Worm (Caenorhabditis elegans) whole organism, L2 larva: ENCODE measurements around the gene sra-2.

ENCODE experiments used
- C34F6.9 ChIP-seq: fragments of 150-350 bp; optimal IDR thresholded peaks from 2 replicates; lab custom pipeline; 2014; ENCODE audit warnings: missing biosample characterization, missing genetic modification characterization
- F13H6.1 ChIP-seq: sonication (generic microtip); optimal IDR thresholded peaks from 2 replicates; lab custom pipeline; 2016; ENCODE audit warnings: missing genetic modification characterization, missing compliant biosample characterization
- R02D3.7 ChIP-seq: fragments of 150-350 bp; optimal IDR thresholded peaks from 2 replicates; lab custom pipeline; 2014; ENCODE audit warnings: missing biosample characterization, missing genetic modification characterization
- Y55F3AM.14 ChIP-seq: fragments of 200-800 bp; sonication (Bioruptor generic); optimal IDR thresholded peaks from 2 replicates; lab custom pipeline; 2018; ENCODE audit warnings: mild to moderate bottlenecking, missing genetic modification characterization, missing compliant biosample characterization
- alr-1 ChIP-seq: fragments of 150-350 bp; optimal IDR thresholded peaks from 2 replicates; lab custom pipeline; 2014; ENCODE audit warnings: missing biosample characterization, missing genetic modification characterization
- ama-1 ChIP-seq: fragments of 150-350 bp; optimal IDR thresholded peaks from 2 replicates; lab custom pipeline; 2018; ENCODE audit warnings: inconsistent platforms
- blmp-1 ChIP-seq: sonication (generic microtip); optimal IDR thresholded peaks from 2 replicates; lab custom pipeline; 2017; ENCODE audit warnings: missing genetic modification characterization, mild to moderate bottlenecking, missing compliant biosample characterization, antibody characterized with exemption, moderate library complexity; ENCODE audit not compliant: insufficient read depth
- ceh-16 ChIP-seq: fragments of 150-350 bp; optimal IDR thresholded peaks from 2 replicates; lab custom pipeline; 2014; ENCODE audit warnings: missing biosample characterization, missing genetic modification characterization
- crh-2 ChIP-seq: sonication (generic microtip); optimal IDR thresholded peaks from 2 replicates; lab custom pipeline; 2017; ENCODE audit warnings: missing biosample characterization, missing genetic modification characterization
- dmd-4 ChIP-seq: sonication (generic microtip); optimal IDR thresholded peaks from 2 replicates; lab custom pipeline; 2017; ENCODE audit warnings: missing biosample characterization, missing genetic modification characterization
- elt-1 ChIP-seq: fragments of 150-350 bp; optimal IDR thresholded peaks from 2 replicates; lab custom pipeline; 2014; ENCODE audit warnings: missing biosample characterization, missing genetic modification characterization
- elt-3 ChIP-seq: sonication (generic microtip); optimal IDR thresholded peaks from 2 replicates; lab custom pipeline; 2017; ENCODE audit warnings: missing biosample characterization, missing genetic modification characterization
- fos-1 ChIP-seq: fragments of 150-350 bp; optimal IDR thresholded peaks from 2 replicates; lab custom pipeline; 2014; ENCODE audit warnings: missing biosample characterization, missing genetic modification characterization
- gmeb-1 ChIP-seq: fragments of 150-350 bp; optimal IDR thresholded peaks from 2 replicates; lab custom pipeline; 2014; ENCODE audit warnings: missing biosample characterization, missing genetic modification characterization
- lin-11 ChIP-seq: fragments of 150-350 bp; sonication (generic microtip); optimal IDR thresholded peaks from 2 replicates; lab custom pipeline; 2014; ENCODE audit warnings: missing biosample characterization, missing genetic modification characterization, inconsistent platforms, mixed read lengths
- lin-13 ChIP-seq: fragments of 150-350 bp; optimal IDR thresholded peaks from 2 replicates; lab custom pipeline; 2014; ENCODE audit warnings: missing biosample characterization, missing genetic modification reagents, missing genetic modification characterization
- lin-39 ChIP-seq: fragments of 150-350 bp; optimal IDR thresholded peaks from 2 replicates; lab custom pipeline; 2014; ENCODE audit warnings: missing biosample characterization, missing genetic modification reagents, missing genetic modification characterization
- mab-5 ChIP-seq: fragments of 150-350 bp; optimal IDR thresholded peaks from 2 replicates; lab custom pipeline; 2014; ENCODE audit warnings: missing biosample characterization, missing genetic modification characterization
- mbf-1 ChIP-seq: sonication (generic microtip); optimal IDR thresholded peaks from 2 replicates; lab custom pipeline; 2017; ENCODE audit warnings: missing biosample characterization, missing genetic modification characterization
- mdl-1 ChIP-seq, 2 experiments: fragments of 150-350 bp in 1 of 2; sonication (generic microtip) in 1 of 2; optimal IDR thresholded peaks; 2 replicates each; lab custom pipeline; 2017; ENCODE audit warnings: missing biosample characterization in 2 of 2, missing genetic modification characterization in 2 of 2
- nhr-11 ChIP-seq: fragments of 150-350 bp; optimal IDR thresholded peaks from 2 replicates; lab custom pipeline; 2014; ENCODE audit warnings: missing biosample characterization, missing genetic modification characterization
- nhr-12 ChIP-seq: fragments of 150-350 bp; optimal IDR thresholded peaks from 2 replicates; lab custom pipeline; 2014; ENCODE audit warnings: missing biosample characterization, missing genetic modification characterization
- nhr-129 ChIP-seq: fragments of 150-350 bp; optimal IDR thresholded peaks from 2 replicates; lab custom pipeline; 2014; ENCODE audit warnings: missing biosample characterization, missing genetic modification characterization
- nhr-21 ChIP-seq: fragments of 150-350 bp; optimal IDR thresholded peaks from 2 replicates; lab custom pipeline; 2014; ENCODE audit warnings: missing biosample characterization, missing genetic modification characterization
- nhr-23 ChIP-seq: fragments of 150-350 bp; optimal IDR thresholded peaks from 2 replicates; lab custom pipeline; 2014; ENCODE audit warnings: missing biosample characterization, missing genetic modification reagents, missing genetic modification characterization
- nhr-237 ChIP-seq: fragments of 150-350 bp; optimal IDR thresholded peaks from 2 replicates; lab custom pipeline; 2014; ENCODE audit warnings: missing biosample characterization, missing genetic modification characterization
- nhr-25 ChIP-seq: fragments of 150-350 bp; sonication (generic microtip); optimal IDR thresholded peaks from 3 replicates; lab custom pipeline; 2014; ENCODE audit warnings: missing biosample characterization, missing genetic modification characterization
- nhr-6 ChIP-seq: fragments of 150-350 bp; optimal IDR thresholded peaks from 2 replicates; lab custom pipeline; 2014; ENCODE audit warnings: missing biosample characterization, missing genetic modification characterization
- nhr-77 ChIP-seq: fragments of 150-350 bp; optimal IDR thresholded peaks from 2 replicates; lab custom pipeline; 2014; ENCODE audit warnings: missing biosample characterization, missing genetic modification characterization
- sma-3 ChIP-seq: sonication (generic microtip); optimal IDR thresholded peaks from 2 replicates; lab custom pipeline; 2016; ENCODE audit warnings: missing genetic modification reagents, missing genetic modification characterization, missing compliant biosample characterization
- sma-9 ChIP-seq, 2 experiments: fragments of 150-350 bp in 1 of 2; sonication (generic microtip) in 1 of 2; optimal IDR thresholded peaks; 2 replicates each; lab custom pipeline; 2014 to 2016; ENCODE audit warnings: missing genetic modification characterization in 2 of 2, mild to moderate bottlenecking in 1 of 2, missing biosample characterization in 1 of 2, missing compliant biosample characterization in 1 of 2, missing genetic modification reagents in 1 of 2, moderate library complexity in 1 of 2
- snpc-4 ChIP-seq: fragments of 150-350 bp; optimal IDR thresholded peaks from 2 replicates; lab custom pipeline; 2014; ENCODE audit warnings: missing biosample characterization, missing genetic modification characterization
- unc-39 ChIP-seq: fragments of 150-350 bp; optimal IDR thresholded peaks from 2 replicates; lab custom pipeline; 2014; ENCODE audit warnings: missing biosample characterization, missing genetic modification characterization
- unc-62 ChIP-seq: fragments of 150-350 bp; optimal IDR thresholded peaks from 2 replicates; lab custom pipeline; 2014; ENCODE audit warnings: missing biosample characterization, missing genetic modification reagents, missing genetic modification characterization
- ztf-11 ChIP-seq: sonication (generic microtip); optimal IDR thresholded peaks from 2 replicates; lab custom pipeline; 2017; ENCODE audit warnings: missing biosample characterization, missing genetic modification characterization

The sra-2 gene

DNA sequence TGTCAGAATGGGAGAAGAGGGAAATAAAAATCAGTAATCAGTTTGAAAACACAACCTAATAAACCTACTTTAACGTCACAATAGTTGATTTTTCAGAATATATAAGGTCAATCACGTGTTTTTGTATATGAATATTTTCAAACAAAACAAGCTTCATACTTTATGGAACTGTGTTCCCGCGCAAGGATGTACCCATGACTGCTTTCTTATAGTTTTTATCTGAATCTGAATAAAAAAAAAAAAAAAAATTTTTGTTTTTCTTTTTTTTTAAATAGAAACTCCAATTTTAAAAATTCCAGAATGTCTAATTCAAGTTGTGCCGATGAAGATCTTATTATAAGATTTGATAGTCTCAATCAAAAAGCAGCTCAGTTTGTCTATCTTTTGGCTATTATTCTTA, at the start of gene sra-2:
Gene sra-2, plus strand, starts transcription at position 301 of the 400 bp plus-strand sequence.
- no peak for TF ChIP-seq nhr-6 (tag; lab: Kevin White, UChicago)
- TF ChIP-seq unc-39 (tag; lab: Kevin White, UChicago): no peak
- TF ChIP-seq nhr-77 (tag; lab: Kevin White, UChicago): no peak
- TF ChIP-seq snpc-4 (tag; lab: Kevin White, UChicago): no peak
- TF ChIP-seq nhr-11 (tag; lab: Kevin White, UChicago): no peak

DNA sequence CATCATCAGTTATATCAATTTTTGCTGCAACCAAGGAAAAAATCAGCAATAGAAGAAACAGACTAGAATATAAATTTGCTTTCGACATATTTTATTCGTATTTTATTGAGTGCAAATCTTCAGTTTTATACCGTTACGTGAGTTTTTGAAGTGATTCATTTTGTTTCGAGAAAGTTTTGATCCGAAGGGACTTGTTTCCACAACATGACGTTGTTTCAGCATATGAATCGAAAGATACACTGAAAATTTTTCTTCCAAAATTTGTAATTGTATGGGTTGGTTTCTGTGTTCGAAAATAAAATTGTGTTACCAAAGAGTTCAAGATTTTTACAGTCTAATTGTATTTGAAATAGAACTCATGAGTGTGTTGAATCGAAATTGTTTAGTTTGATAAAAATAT, 48.6 kb upstream of the sra-2 start, which contains the start of gene T19H5.7:
Gene T19H5.7, minus strand, starts transcription at position 101 of the 400 bp plus-strand sequence.
- TF ChIP-seq lin-11 (no peak), mdl-1 (tag; optimal IDR thresholded peaks at IDR 0.05; lab: Kevin White, UChicago) (no peak), nhr-12 (no peak), fos-1 (tag; lab: Kevin White, UChicago) (no peak), R02D3.7 (no peak), lin-13 (GFP tag; lab: Kevin White, UChicago) (no peak), F13H6.1 (tag; lab: Kevin White, UChicago) (no peak), blmp-1 (tag; lab: Kevin White, UChicago) (no peak), ama-1 (no peak), nhr-25 (tag; lab: Kevin White, UChicago) (no peak), ceh-16 (tag; lab: Kevin White, UChicago) (no peak), unc-62 (GFP tag; lab: Kevin White, UChicago) (no peak), elt-1 (tag; lab: Kevin White, UChicago) (no peak), sma-3 (GFP tag; lab: Kevin White, UChicago) (no peak), dmd-4 (tag; lab: Kevin White, UChicago) (no peak), nhr-11 (tag; lab: Kevin White, UChicago) (no peak), C34F6.9 (no peak), elt-3 (tag; lab: Kevin White, UChicago) (no peak), Y55F3AM.14 (GFP tag; lab: Kevin White, UChicago) (no peak), nhr-129 (tag; lab: Kevin White, UChicago) (no peak)

DNA sequence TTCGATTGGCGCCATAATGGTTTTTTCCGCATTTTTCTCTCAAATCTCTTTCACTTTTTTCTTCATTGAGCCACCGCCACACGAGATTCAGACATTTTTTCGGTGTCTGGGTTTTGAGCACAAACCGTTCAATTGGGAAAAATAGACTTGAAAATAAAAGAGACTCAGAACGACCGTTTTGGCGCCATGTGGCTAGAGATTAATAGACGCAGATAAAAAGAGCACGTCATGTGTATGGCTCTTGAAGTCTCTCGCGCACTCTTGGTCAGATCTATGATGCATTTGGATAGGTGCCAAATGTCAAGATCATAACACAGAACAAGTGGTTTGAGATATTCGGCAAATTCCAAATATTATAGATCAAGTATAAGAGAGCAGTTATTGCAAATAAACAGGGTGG, 47.2 kb upstream of the sra-2 start:
- no peak for TF ChIP-seq lin-11
- no peak for TF ChIP-seq lin-13 (GFP tag; lab: Kevin White, UChicago)
- TF ChIP-seq nhr-129 (tag; lab: Kevin White, UChicago): peak; percentile 27
- TF ChIP-seq F13H6.1 (tag; lab: Kevin White, UChicago): peak; percentile 50
- TF ChIP-seq sma-9 (GFP tag; optimal IDR thresholded peaks at IDR 0.05; lab: Kevin White, UChicago): peak; percentile 41
- no peak for TF ChIP-seq sma-9 (tag; optimal IDR thresholded peaks at IDR 0.05; lab: Kevin White, UChicago)
- TF ChIP-seq gmeb-1 (tag; lab: Kevin White, UChicago): no peak
- no peak for TF ChIP-seq mab-5
- no peak for TF ChIP-seq crh-2 (tag; lab: Kevin White, UChicago)

DNA sequence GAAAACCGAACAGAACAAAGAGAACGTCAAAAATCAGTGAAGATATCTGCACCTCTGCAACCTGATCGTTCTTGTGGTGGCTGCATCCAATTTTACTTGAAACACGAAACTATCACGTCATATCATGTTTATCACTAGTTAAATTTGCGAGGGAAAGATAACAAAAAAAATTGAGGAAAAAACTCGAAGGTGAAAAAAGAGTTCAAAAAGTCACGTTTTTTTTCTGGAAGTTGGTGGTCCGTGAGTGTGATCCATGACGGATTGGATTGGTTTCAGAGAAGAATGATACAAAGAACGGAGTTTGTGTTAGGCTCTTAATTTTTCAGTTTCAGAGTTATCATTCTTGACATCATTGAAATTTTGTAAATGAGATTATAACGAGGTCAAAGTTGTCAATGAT, 46.1 kb upstream of the sra-2 start:
- no peak for TF ChIP-seq sma-9 (GFP tag; optimal IDR thresholded peaks at IDR 0.05; lab: Kevin White, UChicago)
- no peak for TF ChIP-seq sma-9 (tag; optimal IDR thresholded peaks at IDR 0.05; lab: Kevin White, UChicago)
- no peak for TF ChIP-seq nhr-11 (tag; lab: Kevin White, UChicago)
- no peak for TF ChIP-seq elt-1 (tag; lab: Kevin White, UChicago)
- no peak for TF ChIP-seq nhr-23
- no peak for TF ChIP-seq nhr-129 (tag; lab: Kevin White, UChicago)
- TF ChIP-seq alr-1 (tag; lab: Kevin White, UChicago): no peak
- no peak for TF ChIP-seq nhr-237 (tag; lab: Kevin White, UChicago)
- no peak for TF ChIP-seq C34F6.9
- TF ChIP-seq elt-3 (tag; lab: Kevin White, UChicago): no peak
- no peak for TF ChIP-seq nhr-21 (tag; lab: Kevin White, UChicago)
- TF ChIP-seq lin-39 (tag; lab: Kevin White, UChicago): no peak
- TF ChIP-seq ztf-11 (tag; lab: Kevin White, UChicago): no peak

DNA sequence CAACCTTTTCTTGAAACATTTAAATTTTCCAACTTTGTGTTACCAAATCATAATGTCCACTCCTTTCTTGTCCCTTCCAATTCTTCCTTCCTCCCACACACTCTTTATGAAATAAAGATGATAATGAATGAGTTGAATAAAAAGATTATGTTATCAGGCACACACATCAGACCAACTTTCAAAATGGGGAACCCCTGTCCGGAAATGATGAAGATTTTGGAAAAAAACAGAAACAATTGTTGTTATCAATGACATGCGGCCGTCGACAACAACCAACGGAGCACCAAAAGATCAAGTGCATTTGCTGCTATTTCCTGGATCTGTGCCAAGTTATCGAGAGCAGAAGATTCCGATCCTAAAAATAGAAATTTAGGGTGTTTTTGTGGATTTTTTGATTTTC, 45.2 kb upstream of the sra-2 start:
- TF ChIP-seq C34F6.9 (no peak), mbf-1 (tag; lab: Kevin White, UChicago) (no peak), fos-1 (tag; lab: Kevin White, UChicago) (peak; percentile 67), lin-39 (tag; lab: Kevin White, UChicago) (no peak), crh-2 (tag; lab: Kevin White, UChicago) (no peak), sma-9 (GFP tag; optimal IDR thresholded peaks at IDR 0.05; lab: Kevin White, UChicago) (peak; percentile 28), sma-9 (tag; optimal IDR thresholded peaks at IDR 0.05; lab: Kevin White, UChicago) (no peak)
